Fruit fly (Drosophila melanogaster) whole organism: Measurements from ENCODE around the gene LSm7.

ENCODE experiments used
- CG8478 ChIP-seq: fragments of >200 bp; optimal IDR thresholded peaks from 2 replicates; lab custom pipeline; 2018; ENCODE audit warnings: inconsistent platforms
- pan ChIP-seq: fragments of >200 bp; optimal IDR thresholded peaks from 2 replicates; lab custom pipeline; 2017
- psq ChIP-seq: fragments of >200 bp; optimal IDR thresholded peaks from 2 replicates; lab custom pipeline; 2017
- usp ChIP-seq: fragments of >200 bp; optimal IDR thresholded peaks from 2 replicates; lab custom pipeline; 2017; ENCODE audit warnings: missing biosample characterization, missing genetic modification characterization, mixed read lengths

DNA sequence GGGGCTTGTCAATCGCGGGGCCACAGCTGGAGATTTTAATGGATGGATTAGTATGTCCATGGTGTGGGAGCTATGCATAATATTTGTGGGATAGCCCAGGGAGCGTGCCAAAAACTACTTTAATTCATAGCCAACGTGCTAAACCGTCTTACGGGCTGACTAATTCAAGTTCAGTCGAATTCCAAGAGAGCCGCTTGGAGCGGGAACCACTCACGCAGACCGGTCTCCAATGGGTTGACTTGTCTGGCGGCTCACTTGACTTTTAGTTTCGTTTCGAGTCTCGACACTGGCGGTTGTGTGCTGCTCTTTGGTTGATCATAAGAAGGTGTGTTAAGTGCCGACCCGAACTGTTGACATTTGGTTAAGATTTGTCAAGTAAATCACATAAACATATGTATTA lies 11.2 kb upstream of the LSm7 start, which contains the start of gene yellow-b:
- no peak for TF ChIP-seq usp
- no peak for TF ChIP-seq psq
- no peak for TF ChIP-seq CG8478
- no peak for TF ChIP-seq pan
